Worm (Caenorhabditis elegans) whole organism, early embryonic: ENCODE data around the gene ZK1127.4.

Source experiments
- aly-1 ChIP-seq: sonication (generic microtip); optimal IDR thresholded peaks from 2 replicates; lab custom pipeline; 2016; ENCODE audit warnings: missing genetic modification characterization, missing compliant biosample characterization
- ama-1 ChIP-seq: fragments of 150-350 bp; optimal IDR thresholded peaks from 2 replicates; lab custom pipeline; 2014
- ceh-13 ChIP-seq: fragments of 200-800 bp; sonication (Bioruptor generic); optimal IDR thresholded peaks from 2 replicates; lab custom pipeline; 2018; ENCODE audit warnings: mild to moderate bottlenecking, missing genetic modification characterization, missing compliant biosample characterization
- flt-1 ChIP-seq: fragments of 200-800 bp; sonication (Bioruptor generic); IDR thresholded peaks from 2 replicates; pipeline ENCODE4 v1.3.6; 2022; ENCODE audit warnings: missing genetic modification characterization, missing compliant biosample characterization
- hmg-4 ChIP-seq: fragments of 200-800 bp; sonication (Bioruptor generic); optimal IDR thresholded peaks from 2 replicates; lab custom pipeline; 2018; ENCODE audit warnings: mild to moderate bottlenecking, missing genetic modification characterization, missing compliant biosample characterization
- tbx-11 ChIP-seq: fragments of 200-800 bp; sonication (Bioruptor generic); IDR thresholded peaks from 2 replicates; pipeline ENCODE4 v1.3.6; 2022; ENCODE audit warnings: missing genetic modification characterization, missing compliant biosample characterization

ce11 chrII:7053001-7053400 is 748 bp upstream of the ZK1127.4 start, which contains the start of gene ZK1127.13:
- TF ChIP-seq ama-1 (no peak), flt-1 (GFP tag; lab: Robert Waterston, UW) (no peak), aly-1 (tag; lab: Kevin White, UChicago) (no peak), tbx-11 (GFP tag; lab: Robert Waterston, UW) (no peak), hmg-4 (GFP tag; lab: Kevin White, UChicago) (no peak), ceh-13 (no peak)
